Worm (Caenorhabditis elegans) whole organism, L1 larva: ENCODE measurements around the gene sri-57.

ENCODE experiments used
- C04F5.9 ChIP-seq: sonication (generic microtip); optimal IDR thresholded peaks from 2 replicates; lab custom pipeline; 2016; ENCODE audit warnings: missing genetic modification characterization, missing compliant biosample characterization
- C34B4.2 ChIP-seq: sonication (generic microtip); optimal IDR thresholded peaks from 2 replicates; lab custom pipeline; 2017; ENCODE audit warnings: mild to moderate bottlenecking, missing genetic modification characterization, missing compliant biosample characterization
- Y116A8C.19 ChIP-seq: sonication (generic microtip); optimal IDR thresholded peaks from 2 replicates; lab custom pipeline; 2016; ENCODE audit warnings: missing compliant biosample characterization, missing genetic modification characterization, borderline replicate concordance
- aha-1 ChIP-seq: fragments of 150-350 bp; optimal IDR thresholded peaks from 2 replicates; lab custom pipeline; 2014; ENCODE audit warnings: missing biosample characterization, missing genetic modification characterization
- alr-1 ChIP-seq: fragments of 200-800 bp; sonication (Bioruptor generic); optimal IDR thresholded peaks from 2 replicates; lab custom pipeline; 2018; ENCODE audit warnings: borderline replicate concordance, mild to moderate bottlenecking, missing genetic modification characterization, missing compliant biosample characterization
- ceh-63 ChIP-seq: fragments of 200-800 bp; sonication (Bioruptor generic); optimal IDR thresholded peaks from 2 replicates; lab custom pipeline; 2018; ENCODE audit warnings: mild to moderate bottlenecking, missing genetic modification characterization, missing compliant biosample characterization
- ceh-88 ChIP-seq: fragments of 200-800 bp; sonication (Bioruptor generic); IDR thresholded peaks from 2 replicates; pipeline ENCODE4 v1.3.6; 2022; ENCODE audit warnings: missing genetic modification characterization, missing compliant biosample characterization
- ces-1 ChIP-seq: fragments of 150-350 bp; optimal IDR thresholded peaks from 2 replicates; lab custom pipeline; 2014; ENCODE audit warnings: missing biosample characterization, missing genetic modification reagents, missing genetic modification characterization
- efl-1 ChIP-seq, 4 experiments: fragments of 150-350 bp; optimal IDR thresholded peaks in 3 of 4; peaks in 1 of 4; 1 replicate in 1 of 4; 2 replicates in 3 of 4; lab custom pipeline; 2014; ENCODE audit warnings: missing biosample characterization in 2 of 4, missing genetic modification characterization in 2 of 4, missing genetic modification reagents in 2 of 4
- elt-2 ChIP-seq: sonication (generic microtip); optimal IDR thresholded peaks from 2 replicates; lab custom pipeline; 2016; ENCODE audit warnings: missing genetic modification characterization, mild to moderate bottlenecking, inconsistent platforms, missing compliant biosample characterization, missing genetic modification reagents
- ets-5 ChIP-seq: fragments of 200-800 bp; sonication (Bioruptor generic); IDR thresholded peaks from 2 replicates; pipeline ENCODE4 v1.3.6; 2022; ENCODE audit warnings: missing genetic modification characterization, missing compliant biosample characterization
- fkh-4 ChIP-seq: sonication (generic microtip); optimal IDR thresholded peaks from 2 replicates; lab custom pipeline; 2016; ENCODE audit warnings: missing compliant biosample characterization, missing genetic modification characterization, borderline replicate concordance
- fkh-8 ChIP-seq: sonication (generic microtip); optimal IDR thresholded peaks from 2 replicates; lab custom pipeline; 2016; ENCODE audit warnings: mild to moderate bottlenecking, missing genetic modification characterization, missing compliant biosample characterization
- hlh-17 ChIP-seq: fragments of 200-800 bp; sonication (Bioruptor generic); optimal IDR thresholded peaks from 2 replicates; lab custom pipeline; 2018; ENCODE audit warnings: missing genetic modification characterization, mild to moderate bottlenecking, missing compliant biosample characterization, moderate library complexity, borderline replicate concordance
- hlh-4 ChIP-seq: sonication (generic microtip); optimal IDR thresholded peaks from 2 replicates; lab custom pipeline; 2016; ENCODE audit warnings: mild to moderate bottlenecking, missing genetic modification characterization, missing compliant biosample characterization
- isw-1 ChIP-seq: fragments of 200-800 bp; sonication (Bioruptor generic); IDR thresholded peaks from 2 replicates; pipeline ENCODE4 v1.3.6; 2022; ENCODE audit warnings: missing genetic modification characterization, missing compliant biosample characterization
- lin-14 ChIP-seq: fragments of 200-800 bp; sonication (Bioruptor generic); optimal IDR thresholded peaks from 2 replicates; lab custom pipeline; 2018; ENCODE audit warnings: mild to moderate bottlenecking, missing genetic modification characterization, moderate library complexity, missing compliant biosample characterization
- lin-35 ChIP-seq, 2 experiments: fragments of 150-350 bp; optimal IDR thresholded peaks; 2 replicates each; lab custom pipeline; 2014; ENCODE audit warnings: missing biosample characterization in 2 of 2, missing genetic modification characterization in 2 of 2, missing genetic modification reagents in 2 of 2
- lin-39 ChIP-seq: fragments of 150-350 bp; optimal IDR thresholded peaks from 2 replicates; lab custom pipeline; 2014; ENCODE audit warnings: missing biosample characterization, missing genetic modification reagents, missing genetic modification characterization
- lir-3 ChIP-seq: sonication (generic microtip); optimal IDR thresholded peaks from 2 replicates; lab custom pipeline; 2016; ENCODE audit warnings: mild to moderate bottlenecking, missing genetic modification characterization, moderate library complexity, missing compliant biosample characterization; ENCODE audit not compliant: poor library complexity
- mab-9 ChIP-seq: fragments of 200-800 bp; sonication (Bioruptor generic); IDR thresholded peaks from 2 replicates; pipeline ENCODE4 v1.3.6; 2022; ENCODE audit warnings: missing genetic modification reagents, missing genetic modification characterization, missing compliant biosample characterization
- mdl-1 ChIP-seq, 2 experiments: fragments of 150-350 bp; optimal IDR thresholded peaks; 2 replicates each; lab custom pipeline; 2014 to 2017; ENCODE audit warnings: missing biosample characterization in 2 of 2, missing genetic modification characterization in 2 of 2, inconsistent platforms in 1 of 2
- nhr-19 ChIP-seq: fragments of 200-800 bp; sonication (Bioruptor generic); conservative IDR thresholded peaks from 2 replicates; pipeline ENCODE4 v1.3.6; 2022; ENCODE audit warnings: missing genetic modification characterization, missing compliant biosample characterization
- nhr-20 ChIP-seq: sonication (generic microtip); optimal IDR thresholded peaks from 2 replicates; lab custom pipeline; 2016; ENCODE audit warnings: mild to moderate bottlenecking, missing genetic modification characterization, missing compliant biosample characterization
- nhr-47 ChIP-seq: sonication (generic microtip); optimal IDR thresholded peaks from 2 replicates; lab custom pipeline; 2016; ENCODE audit warnings: mild to moderate bottlenecking, missing genetic modification characterization, moderate library complexity, missing compliant biosample characterization
- nhr-71 ChIP-seq: sonication (generic microtip); optimal IDR thresholded peaks from 2 replicates; lab custom pipeline; 2016; ENCODE audit warnings: mild to moderate bottlenecking, missing genetic modification characterization, moderate library complexity, missing compliant biosample characterization
- nhr-84 ChIP-seq: sonication (generic microtip); optimal IDR thresholded peaks from 2 replicates; lab custom pipeline; 2017; ENCODE audit warnings: missing biosample characterization, missing genetic modification characterization
- pag-3 ChIP-seq: sonication (generic microtip); optimal IDR thresholded peaks from 2 replicates; lab custom pipeline; 2017; ENCODE audit warnings: missing genetic modification characterization, mild to moderate bottlenecking, missing compliant biosample characterization, antibody characterized with exemption, borderline replicate concordance; ENCODE audit not compliant: insufficient read depth
- pqm-1 ChIP-seq: sonication (generic microtip); optimal IDR thresholded peaks from 3 replicates; lab custom pipeline; 2017; ENCODE audit warnings: missing biosample characterization, missing genetic modification characterization
- rnt-1 ChIP-seq: sonication (generic microtip); optimal IDR thresholded peaks from 2 replicates; lab custom pipeline; 2016; ENCODE audit warnings: mild to moderate bottlenecking, missing genetic modification characterization, moderate library complexity, missing compliant biosample characterization
- snpc-4 ChIP-seq: fragments of 150-350 bp; optimal IDR thresholded peaks from 2 replicates; lab custom pipeline; 2014; ENCODE audit warnings: missing biosample characterization, missing genetic modification characterization
- snu-23 ChIP-seq: sonication (generic microtip); optimal IDR thresholded peaks from 2 replicates; lab custom pipeline; 2016; ENCODE audit warnings: missing genetic modification characterization, missing compliant biosample characterization
- sptf-1 ChIP-seq: fragments of 150-350 bp; optimal IDR thresholded peaks from 2 replicates; lab custom pipeline; 2014; ENCODE audit warnings: missing biosample characterization, missing genetic modification characterization
- swsn-7 ChIP-seq: sonication (generic microtip); optimal IDR thresholded peaks from 2 replicates; lab custom pipeline; 2016; ENCODE audit warnings: missing genetic modification characterization, missing compliant biosample characterization
- unc-62 ChIP-seq: fragments of 150-350 bp; optimal IDR thresholded peaks from 2 replicates; lab custom pipeline; 2014; ENCODE audit warnings: missing biosample characterization, missing genetic modification reagents, missing genetic modification characterization
- unc-86 ChIP-seq: sonication (generic microtip); optimal IDR thresholded peaks from 2 replicates; lab custom pipeline; 2016; ENCODE audit warnings: missing genetic modification characterization, missing compliant biosample characterization
- unc-98 ChIP-seq: fragments of 200-800 bp; sonication (Bioruptor generic); IDR thresholded peaks from 2 replicates; pipeline ENCODE4 v1.3.6; 2022; ENCODE audit warnings: missing genetic modification characterization, missing compliant biosample characterization
- vab-15 ChIP-seq: sonication (generic microtip); optimal IDR thresholded peaks from 2 replicates; lab custom pipeline; 2017; ENCODE audit warnings: missing genotype, mild to moderate bottlenecking, missing genetic modification characterization, missing compliant biosample characterization
- ztf-4 ChIP-seq: fragments of 150-350 bp; optimal IDR thresholded peaks from 2 replicates; lab custom pipeline; 2014; ENCODE audit warnings: missing biosample characterization, missing genetic modification characterization

sri-57 gene

DNA sequence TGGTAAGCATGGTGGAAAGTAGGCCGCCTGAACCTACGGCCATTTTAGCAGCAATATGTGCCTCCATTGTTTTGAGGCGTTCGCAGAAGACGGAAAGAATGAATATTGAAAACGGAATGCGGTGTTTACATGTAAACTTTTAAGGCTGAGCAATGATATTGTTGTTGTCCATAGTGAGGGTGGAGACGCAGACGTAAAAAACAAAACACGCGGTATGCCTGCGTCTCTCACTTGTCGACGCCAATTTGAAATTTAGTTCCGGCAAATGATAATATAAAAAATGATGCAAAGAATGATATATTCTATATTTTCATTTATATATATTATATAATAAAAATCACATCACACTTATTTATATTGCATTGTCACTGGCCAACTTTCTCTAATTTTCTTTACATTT, 35.7 kb upstream of the sri-57 start, which contains the start of gene Y47G7B.2:
TSS of gene Y47G7B.2 (minus strand) at position 143 of the 400 bp plus-strand sequence.
- TF ChIP-seq nhr-71, result peak; percentile 42
- TF ChIP-seq nhr-20, result peak; percentile 7
- peak; percentile 55 for TF ChIP-seq fkh-8
- peak in 1 of 2 experiments; percentile 8 for TF ChIP-seq mdl-1 (tag; optimal IDR thresholded peaks at IDR 0.05; lab: Kevin White, UChicago)
- TF ChIP-seq lir-3, result no peak
- peak; percentile 29 for TF ChIP-seq rnt-1
- TF ChIP-seq nhr-47 (tag; lab: Kevin White, UChicago), result peak; percentile 23
- no peak for TF ChIP-seq ztf-4
- TF ChIP-seq lin-14 (GFP tag; lab: Kevin White, UChicago), result peak; percentile 66
- peak; percentile 29 to 64 for TF ChIP-seq efl-1 (optimal IDR thresholded peaks at IDR 0.05; lab: Kevin White, UChicago)
- no peak for TF ChIP-seq efl-1 (GFP tag; optimal IDR thresholded peaks at IDR 0.05 in 1 of 2; lab: Kevin White, UChicago)
- no peak for TF ChIP-seq sptf-1 (tag; lab: Kevin White, UChicago)
- TF ChIP-seq lin-35 (GFP tag; optimal IDR thresholded peaks at IDR 0.05; lab: Kevin White, UChicago), result peak in 1 of 2 experiments; percentile 34

DNA sequence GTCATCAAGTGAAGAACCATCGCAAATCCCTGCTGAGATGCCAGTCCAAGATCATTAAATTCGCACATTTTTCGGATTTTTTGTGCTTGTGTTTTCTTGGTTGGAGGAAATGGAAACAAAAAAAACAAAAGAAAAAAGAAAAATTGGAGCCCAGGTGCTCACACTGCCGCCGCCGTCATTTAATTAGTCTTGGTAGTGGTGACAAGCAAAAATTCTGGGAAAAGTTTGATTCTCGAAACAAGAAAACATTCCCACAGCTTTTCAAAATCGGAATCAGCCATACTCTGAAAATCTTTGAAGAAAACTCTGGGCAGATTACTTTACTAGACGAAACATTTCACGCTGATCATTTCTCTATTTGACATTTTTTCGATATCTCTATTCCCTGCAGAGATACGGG, 33.0 kb upstream of the sri-57 start, which contains the start of gene srh-128:
TSS of gene srh-128 (minus strand) at position 101 of the 400 bp plus-strand sequence.
- TF ChIP-seq Y116A8C.19 (tag; lab: Kevin White, UChicago) (no peak), nhr-71 (no peak)

DNA sequence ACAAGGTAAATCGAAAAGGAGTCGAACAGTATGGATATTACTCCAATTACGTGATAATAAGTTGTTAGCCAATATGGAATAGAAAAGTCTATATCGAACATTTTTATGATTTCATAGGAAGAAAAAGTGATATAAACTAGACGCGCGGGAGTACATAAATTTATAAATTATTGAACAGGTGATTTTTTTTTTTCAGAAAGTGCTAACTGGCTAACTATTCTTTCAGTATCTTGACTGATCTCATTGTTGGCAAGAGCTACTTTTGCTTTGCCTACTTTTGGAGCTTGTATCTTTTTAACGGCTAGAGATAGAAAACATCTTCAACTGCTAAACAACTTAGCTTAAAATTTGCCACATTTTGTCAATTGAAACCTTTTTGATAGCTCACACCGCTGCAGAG, 30.5 kb upstream of the sri-57 start, which contains the start of gene sri-60:
TSS of gene sri-60 (minus strand) at position 101 of the 400 bp plus-strand sequence.
- TF ChIP-seq unc-62 (GFP tag; lab: Kevin White, UChicago), result no peak
- no peak for TF ChIP-seq unc-86
- no peak for TF ChIP-seq snu-23 (GFP tag; lab: Kevin White, UChicago)
- no peak for TF ChIP-seq nhr-20
- no peak for TF ChIP-seq hlh-17 (GFP tag; lab: Kevin White, UChicago)
- TF ChIP-seq isw-1, result no peak
- TF ChIP-seq ceh-63 (GFP tag; lab: Kevin White, UChicago), result no peak
- no peak for TF ChIP-seq aha-1 (tag; lab: Kevin White, UChicago)
- no peak for TF ChIP-seq vab-15 (tag; lab: Kevin White, UChicago)
- no peak for TF ChIP-seq nhr-71

DNA sequence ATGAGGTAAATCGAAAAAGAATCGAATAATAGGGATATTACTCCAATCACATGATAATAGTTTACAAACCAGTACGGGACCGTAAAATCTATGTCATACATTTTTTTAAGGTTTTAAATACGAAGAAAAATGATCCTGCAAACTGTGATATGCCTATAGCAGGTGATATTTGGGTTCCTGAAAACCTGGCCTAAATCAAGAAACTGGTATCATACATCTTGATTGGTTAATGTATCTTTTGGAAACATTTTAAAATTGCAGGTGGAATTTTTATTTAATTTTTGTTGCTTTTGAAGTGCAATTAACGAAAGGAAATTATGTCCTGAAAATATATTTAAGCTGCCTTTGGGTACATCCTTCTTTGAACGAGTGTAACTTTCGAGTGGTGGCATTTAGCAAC, 28.0 kb upstream of the sri-57 start, which contains the start of gene sri-61:
TSS of gene sri-61 (minus strand) at position 101 of the 400 bp plus-strand sequence.
- no peak for TF ChIP-seq nhr-84
- no peak for TF ChIP-seq ceh-88 (GFP tag; lab: Robert Waterston, UW)
- TF ChIP-seq hlh-4, result peak; percentile 77
- no peak for TF ChIP-seq C04F5.9 (tag; lab: Kevin White, UChicago)
- TF ChIP-seq fkh-8, result no peak
- no peak for TF ChIP-seq sptf-1 (tag; lab: Kevin White, UChicago)
- TF ChIP-seq, all 84 proteins: peak for 1

DNA sequence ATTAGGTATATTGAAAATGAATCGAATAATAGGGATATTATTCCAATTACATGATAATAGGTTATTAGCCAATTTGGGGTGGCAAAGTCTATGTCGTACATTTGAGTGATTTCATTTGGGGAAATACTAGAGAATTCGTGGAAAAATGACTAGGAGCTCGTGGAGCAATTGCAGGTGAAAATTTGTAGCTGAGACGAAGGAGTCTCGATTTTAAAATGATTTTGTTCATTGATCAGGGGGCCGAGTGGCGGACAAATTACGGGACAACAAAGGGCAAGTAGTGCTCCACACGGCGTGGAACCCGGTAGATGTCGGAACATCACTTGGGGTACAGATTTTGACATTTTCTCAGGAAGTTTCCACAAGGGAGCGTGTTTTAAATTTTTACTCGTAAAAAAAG, 26.2 kb upstream of the sri-57 start, which contains the start of gene sri-62:
TSS of gene sri-62 (minus strand) at position 101 of the 400 bp plus-strand sequence.
- TF ChIP-seq snu-23 (GFP tag; lab: Kevin White, UChicago), result no peak
- TF ChIP-seq pqm-1 (tag; lab: Kevin White, UChicago), result no peak
- no peak for TF ChIP-seq mab-9
- no peak for TF ChIP-seq ets-5
- no peak for TF ChIP-seq lin-39 (tag; lab: Kevin White, UChicago)
- no peak for TF ChIP-seq mdl-1 (tag; optimal IDR thresholded peaks at IDR 0.05; lab: Kevin White, UChicago)
- no peak for TF ChIP-seq unc-98 (GFP tag; lab: Robert Waterston, UW)
- TF ChIP-seq elt-2 (tag; lab: Kevin White, UChicago), result no peak
- no peak for TF ChIP-seq fkh-4
- TF ChIP-seq nhr-47 (tag; lab: Kevin White, UChicago), result no peak
- TF ChIP-seq alr-1, result no peak
- TF ChIP-seq swsn-7 (tag; lab: Kevin White, UChicago), result no peak
- TF ChIP-seq pag-3, result no peak
- TF ChIP-seq ces-1 (GFP tag; lab: Kevin White, UChicago), result no peak
- no peak for TF ChIP-seq C34B4.2
- TF ChIP-seq nhr-19, result no peak
- TF ChIP-seq snpc-4 (tag; lab: Kevin White, UChicago), result no peak
